Worm (Caenorhabditis elegans) whole organism, L3 larva: Measurements from ENCODE around the gene Y82E9BR.8.
"Not testable (repeated sequence)": the region's sequence is repeated elsewhere in the genome, so short reads cannot be mapped to it uniquely, and the experiment has no call there.

Source experiments
- R02D3.7 ChIP-seq: fragments of 150-350 bp; optimal IDR thresholded peaks from 2 replicates; lab custom pipeline; 2014; ENCODE audit warnings: missing biosample characterization, missing genetic modification characterization
- ceh-16 ChIP-seq: sonication (generic microtip); optimal IDR thresholded peaks from 2 replicates; lab custom pipeline; 2017; ENCODE audit warnings: missing biosample characterization, missing genetic modification characterization
- ceh-28 ChIP-seq: fragments of 150-350 bp; optimal IDR thresholded peaks from 2 replicates; lab custom pipeline; 2014; ENCODE audit warnings: missing biosample characterization, missing genetic modification reagents, missing genetic modification characterization
- ceh-82 ChIP-seq: fragments of 150-350 bp; optimal IDR thresholded peaks from 2 replicates; lab custom pipeline; 2014; ENCODE audit warnings: missing biosample characterization, missing genetic modification characterization
- ceh-9 ChIP-seq: sonication (generic microtip); optimal IDR thresholded peaks from 2 replicates; lab custom pipeline; 2018; ENCODE audit warnings: missing biosample characterization, missing genetic modification characterization
- daf-12 ChIP-seq: fragments of 150-350 bp; optimal IDR thresholded peaks from 2 replicates; lab custom pipeline; 2014; ENCODE audit warnings: missing biosample characterization, missing genetic modification reagents, missing genetic modification characterization
- egl-27 ChIP-seq: sonication (generic microtip); optimal IDR thresholded peaks from 4 replicates; lab custom pipeline; 2017; ENCODE audit warnings: missing biosample characterization, missing genetic modification reagents, missing genetic modification characterization
- egl-5 ChIP-seq: fragments of 150-350 bp; optimal IDR thresholded peaks from 2 replicates; lab custom pipeline; 2017; ENCODE audit warnings: missing biosample characterization, missing genetic modification reagents, missing genetic modification characterization, inconsistent platforms
- elt-1 ChIP-seq: fragments of 150-350 bp; optimal IDR thresholded peaks from 2 replicates; lab custom pipeline; 2014; ENCODE audit warnings: missing biosample characterization, missing genetic modification characterization
- elt-2 ChIP-seq: sonication (generic microtip); optimal IDR thresholded peaks from 2 replicates; lab custom pipeline; 2016; ENCODE audit warnings: missing genetic modification reagents, mild to moderate bottlenecking, missing genetic modification characterization, missing compliant biosample characterization
- fkh-10 ChIP-seq: sonication (generic microtip); optimal IDR thresholded peaks from 2 replicates; lab custom pipeline; 2017; ENCODE audit warnings: missing biosample characterization, missing genetic modification reagents, missing genetic modification characterization
- fkh-2 ChIP-seq: fragments of 150-350 bp; optimal IDR thresholded peaks from 2 replicates; lab custom pipeline; 2014; ENCODE audit warnings: missing biosample characterization, missing genetic modification reagents, missing genetic modification characterization
- jun-1 ChIP-seq: fragments of 150-350 bp; optimal IDR thresholded peaks from 2 replicates; lab custom pipeline; 2014; ENCODE audit warnings: missing biosample characterization, missing genetic modification reagents, missing genetic modification characterization
- lin-15B ChIP-seq: fragments of 150-350 bp; optimal IDR thresholded peaks from 2 replicates; lab custom pipeline; 2014; ENCODE audit warnings: missing biosample characterization, missing genetic modification characterization
- lin-39 ChIP-seq: fragments of 150-350 bp; optimal IDR thresholded peaks from 2 replicates; lab custom pipeline; 2018; ENCODE audit warnings: missing biosample characterization, missing genetic modification reagents, missing genetic modification characterization
- lsy-12 ChIP-seq: sonication (generic microtip); optimal IDR thresholded peaks from 2 replicates; lab custom pipeline; 2016; ENCODE audit warnings: mild to moderate bottlenecking, missing genetic modification characterization, missing compliant biosample characterization
- mdl-1 ChIP-seq: fragments of 150-350 bp; optimal IDR thresholded peaks from 2 replicates; lab custom pipeline; 2014; ENCODE audit warnings: missing biosample characterization, missing genetic modification characterization
- mml-1 ChIP-seq: fragments of 150-350 bp; sonication (generic microtip); optimal IDR thresholded peaks from 3 replicates; lab custom pipeline; 2014; ENCODE audit warnings: missing biosample characterization, missing genetic modification characterization
- nfya-1 ChIP-seq: sonication (generic microtip); optimal IDR thresholded peaks from 2 replicates; lab custom pipeline; 2017; ENCODE audit warnings: missing genetic modification characterization, mild to moderate bottlenecking, missing compliant biosample characterization, antibody characterized with exemption, moderate library complexity; ENCODE audit not compliant: insufficient read depth
- nhr-11 ChIP-seq: fragments of 150-350 bp; optimal IDR thresholded peaks from 2 replicates; lab custom pipeline; 2014; ENCODE audit warnings: missing biosample characterization, missing genetic modification characterization
- nhr-12 ChIP-seq: fragments of 150-350 bp; optimal IDR thresholded peaks from 2 replicates; lab custom pipeline; 2014; ENCODE audit warnings: missing biosample characterization, missing genetic modification characterization
- nhr-237 ChIP-seq: fragments of 150-350 bp; optimal IDR thresholded peaks from 2 replicates; lab custom pipeline; 2014; ENCODE audit warnings: missing biosample characterization, missing genetic modification characterization
- nhr-25 ChIP-seq: sonication (generic microtip); optimal IDR thresholded peaks from 2 replicates; lab custom pipeline; 2017; ENCODE audit warnings: missing biosample characterization, missing genetic modification characterization
- nhr-28 ChIP-seq: fragments of 150-350 bp; optimal IDR thresholded peaks from 2 replicates; lab custom pipeline; 2014; ENCODE audit warnings: missing biosample characterization, missing genetic modification characterization
- nhr-43 ChIP-seq: sonication (generic microtip); optimal IDR thresholded peaks from 2 replicates; lab custom pipeline; 2016; ENCODE audit warnings: mild to moderate bottlenecking, missing genetic modification characterization, missing compliant biosample characterization; ENCODE audit not compliant: poor library complexity, severe bottlenecking
- nhr-67 ChIP-seq: fragments of 150-350 bp; optimal IDR thresholded peaks from 2 replicates; lab custom pipeline; 2014; ENCODE audit warnings: missing biosample characterization, missing genetic modification characterization
- nhr-77 ChIP-seq: fragments of 150-350 bp; optimal IDR thresholded peaks from 2 replicates; lab custom pipeline; 2014; ENCODE audit warnings: missing biosample characterization, missing genetic modification characterization
- pha-4 ChIP-seq: fragments of 150-350 bp; optimal IDR thresholded peaks from 2 replicates; lab custom pipeline; 2014; ENCODE audit warnings: missing biosample characterization, missing genetic modification reagents, missing genetic modification characterization
- pqm-1 ChIP-seq: fragments of 150-350 bp; optimal IDR thresholded peaks from 2 replicates; lab custom pipeline; 2017; ENCODE audit warnings: missing biosample characterization, missing genetic modification characterization, inconsistent platforms
- skn-1 ChIP-seq: fragments of 150-350 bp; optimal IDR thresholded peaks from 2 replicates; lab custom pipeline; 2014; ENCODE audit warnings: missing biosample characterization, missing genetic modification characterization
- snpc-4 ChIP-seq: fragments of 150-350 bp; optimal IDR thresholded peaks from 2 replicates; lab custom pipeline; 2014; ENCODE audit warnings: missing biosample characterization, missing genetic modification characterization
- tbx-2 ChIP-seq: sonication (generic microtip); optimal IDR thresholded peaks from 2 replicates; lab custom pipeline; 2016; ENCODE audit warnings: mild to moderate bottlenecking, missing genetic modification characterization, missing compliant biosample characterization
- unc-39 ChIP-seq: sonication (generic microtip); optimal IDR thresholded peaks from 4 replicates; lab custom pipeline; 2017; ENCODE audit warnings: missing biosample characterization, missing genetic modification characterization
- unc-62 ChIP-seq: fragments of 150-350 bp; sonication (generic microtip); optimal IDR thresholded peaks from 4 replicates; lab custom pipeline; 2014; ENCODE audit warnings: missing biosample characterization, missing genetic modification reagents, missing genetic modification characterization
- zag-1 ChIP-seq: fragments of 150-350 bp; optimal IDR thresholded peaks from 2 replicates; lab custom pipeline; 2014; ENCODE audit warnings: missing biosample characterization, missing genetic modification characterization
- ztf-4 ChIP-seq: fragments of 150-350 bp; optimal IDR thresholded peaks from 2 replicates; lab custom pipeline; 2014; ENCODE audit warnings: missing biosample characterization, missing genetic modification characterization

Y82E9BR.8 gene

ce11 chrIII:1383483-1383882, 25.6 kb upstream of the Y82E9BR.8 start:
- no peak for TF ChIP-seq pha-4 (tag; lab: Kevin White, UChicago)
- no peak for TF ChIP-seq nhr-43 (tag; lab: Kevin White, UChicago)
- TF ChIP-seq unc-39 (tag; lab: Kevin White, UChicago): no peak
- no peak for TF ChIP-seq fkh-2 (tag; lab: Kevin White, UChicago)
- no peak for TF ChIP-seq nhr-77 (tag; lab: Kevin White, UChicago)

ce11 chrIII:1380535-1381274, 22.8 kb upstream of the Y82E9BR.8 start, which contains the start of the genes pals-21 and Y82E9BR.6:
TSS of gene pals-21 (minus strand) at chrIII:1380635.
TSS of gene Y82E9BR.6 (plus strand) at chrIII:1381224.
- TF ChIP-seq daf-12 (no peak), mdl-1 (no peak), fkh-10 (GFP tag; lab: Kevin White, UChicago) (no peak), R02D3.7 (tag; lab: Kevin White, UChicago) (no peak), egl-27 (tag; lab: Kevin White, UChicago) (no peak), pqm-1 (tag; lab: Kevin White, UChicago) (no peak), tbx-2 (no peak), mml-1 (tag; lab: Kevin White, UChicago) (no peak), fkh-2 (tag; lab: Kevin White, UChicago) (no peak), nhr-12 (tag; lab: Kevin White, UChicago) (no peak), jun-1 (tag; lab: Kevin White, UChicago) (no peak), ceh-9 (no peak), nhr-43 (tag; lab: Kevin White, UChicago) (no peak), lin-39 (no peak), snpc-4 (tag; lab: Kevin White, UChicago) (no peak), unc-62 (GFP tag; lab: Kevin White, UChicago) (no peak)

- not testable (repeated sequence) for TF ChIP-seq fkh-10 (GFP tag; lab: Kevin White, UChicago); nhr-28; mdl-1
These were observed 20.0 kb upstream of the Y82E9BR.8 start, which contains the start of gene pals-40 for ce11 chrIII:1377903-1378302. TSS of gene pals-40 (minus strand) at chrIII:1378003.

- not testable (repeated sequence) for TF ChIP-seq daf-12; nhr-12 (tag; lab: Kevin White, UChicago); pha-4 (tag; lab: Kevin White, UChicago)
These were observed 17.6 kb upstream of the Y82E9BR.8 start, which contains the start of gene Y82E9BR.10 for ce11 chrIII:1375491-1375890. TSS of gene Y82E9BR.10 (minus strand) at chrIII:1375591.

ce11 chrIII:1374355-1374807, 16.5 kb upstream of the Y82E9BR.8 start, which contains the start of gene Y82E9BR.20:
TSS of gene Y82E9BR.20 (plus strand) at chrIII:1374405.
- TF ChIP-seq fkh-10 (GFP tag; lab: Kevin White, UChicago) (no peak), nhr-25 (no peak), nhr-237 (tag; lab: Kevin White, UChicago) (no peak), lin-15B (tag; lab: Kevin White, UChicago) (no peak), ceh-82 (no peak), egl-27 (tag; lab: Kevin White, UChicago) (no peak), mml-1 (tag; lab: Kevin White, UChicago) (no peak), egl-5 (tag; lab: Kevin White, UChicago) (no peak), jun-1 (tag; lab: Kevin White, UChicago) (no peak), nhr-11 (tag; lab: Kevin White, UChicago) (no peak), ceh-28 (tag; lab: Kevin White, UChicago) (no peak), nhr-28 (no peak)

ce11 chrIII:1372563-1372962, 14.7 kb upstream of the Y82E9BR.8 start:
- TF ChIP-seq pha-4 (tag; lab: Kevin White, UChicago) (no peak), unc-62 (GFP tag; lab: Kevin White, UChicago) (no peak), ceh-16 (tag; lab: Kevin White, UChicago) (no peak), nhr-25 (no peak), nhr-77 (tag; lab: Kevin White, UChicago) (no peak), lsy-12 (tag; lab: Kevin White, UChicago) (no peak), elt-1 (tag; lab: Kevin White, UChicago) (no peak), nfya-1 (tag; lab: Kevin White, UChicago) (no peak), nhr-67 (no peak), ceh-28 (tag; lab: Kevin White, UChicago) (no peak), lin-39 (no peak), daf-12 (no peak), R02D3.7 (tag; lab: Kevin White, UChicago) (no peak), ztf-4 (tag; lab: Kevin White, UChicago) (no peak), mdl-1 (no peak), elt-2 (tag; lab: Kevin White, UChicago) (no peak), zag-1 (tag; lab: Kevin White, UChicago) (no peak), skn-1 (no peak)
- TF ChIP-seq, all 47 proteins: peak for 0
